Worm (Caenorhabditis elegans) whole organism, mixed stage, embryonic: ENCODE data around the gene rsp-8.

ENCODE experiments used
- blmp-1 ChIP-seq: fragments of 150-350 bp; optimal IDR thresholded peaks from 2 replicates; lab custom pipeline; 2014; ENCODE audit warnings: missing biosample characterization, missing genetic modification characterization
- lsy-2 ChIP-seq: fragments of 150-350 bp; optimal IDR thresholded peaks from 2 replicates; lab custom pipeline; 2014; ENCODE audit warnings: missing biosample characterization, missing genetic modification characterization
- mep-1 ChIP-seq: fragments of 150-350 bp; optimal IDR thresholded peaks from 2 replicates; lab custom pipeline; 2017; ENCODE audit warnings: missing biosample characterization, missing genetic modification reagents, missing genetic modification characterization, inconsistent platforms
- nhr-12 ChIP-seq: fragments of 150-350 bp; optimal IDR thresholded peaks from 2 replicates; lab custom pipeline; 2014; ENCODE audit warnings: missing biosample characterization, missing genetic modification characterization
- tbx-8 ChIP-seq: fragments of 200-800 bp; sonication (Bioruptor generic); optimal IDR thresholded peaks from 2 replicates; lab custom pipeline; 2018; ENCODE audit warnings: mild to moderate bottlenecking, missing genetic modification characterization, moderate library complexity, missing compliant biosample characterization
- unc-39 ChIP-seq: fragments of 150-350 bp; optimal IDR thresholded peaks from 2 replicates; lab custom pipeline; 2014; ENCODE audit warnings: missing biosample characterization, missing genetic modification characterization

- TF ChIP-seq unc-39 (tag; lab: Kevin White, UChicago) (no peak), lsy-2 (tag; lab: Kevin White, UChicago) (no peak), mep-1 (tag; lab: Kevin White, UChicago) (no peak), blmp-1 (no peak), nhr-12 (no peak), tbx-8 (GFP tag; lab: Kevin White, UChicago) (no peak)
Measured at ce11 chrIII:11841728-11842127, 15.5 kb downstream of the rsp-8 start.
